Fruit fly (Drosophila melanogaster) whole organism, embryonic: ENCODE results near the gene CG8563.

Experiments
- ATbp ChIP-seq: fragments of 200-800 bp; sonication (Bioruptor generic); optimal IDR thresholded peaks from 2 replicates; lab custom pipeline; 2017; ENCODE audit warnings: missing biosample characterization, mild to moderate bottlenecking, missing genetic modification characterization, missing genetic modification reagents
- Antp ChIP-seq: fragments of 200-800 bp; sonication (Bioruptor generic); optimal IDR thresholded peaks from 3 replicates; lab custom pipeline; 2016; ENCODE audit warnings: missing biosample characterization, missing genetic modification characterization
- Asciz ChIP-seq: fragments of 200-800 bp; sonication (Bioruptor generic); optimal IDR thresholded peaks from 2 replicates; lab custom pipeline; 2017; ENCODE audit warnings: missing biosample characterization, mild to moderate bottlenecking, missing genetic modification characterization, missing genetic modification reagents
- Bteb2 ChIP-seq: fragments of 200-800 bp; sonication (Bioruptor generic); optimal IDR thresholded peaks from 2 replicates; lab custom pipeline; 2016; ENCODE audit warnings: missing biosample characterization, missing genetic modification characterization
- CG10209 ChIP-seq: fragments of 200-800 bp; sonication (Bioruptor generic); optimal IDR thresholded peaks from 3 replicates; lab custom pipeline; 2017; ENCODE audit warnings: missing biosample characterization, mild to moderate bottlenecking, missing genetic modification characterization, missing genetic modification reagents
- CG10267 ChIP-seq: fragments of 200-800 bp; sonication (Bioruptor generic); optimal IDR thresholded peaks from 2 replicates; lab custom pipeline; 2018; ENCODE audit warnings: missing biosample characterization, mild to moderate bottlenecking, missing genetic modification characterization, moderate library complexity
- CG10654 ChIP-seq: fragments of 200-800 bp; sonication (Bioruptor generic); optimal IDR thresholded peaks from 2 replicates; lab custom pipeline; 2016; ENCODE audit warnings: missing biosample characterization, missing genetic modification characterization
- CG1233 ChIP-seq: fragments of 200-800 bp; sonication (Bioruptor generic); optimal IDR thresholded peaks from 4 replicates; lab custom pipeline; 2018; ENCODE audit warnings: missing biosample characterization, mild to moderate bottlenecking, missing genetic modification characterization
- CG13775 ChIP-seq: fragments of 200-800 bp; sonication (Bioruptor generic); optimal IDR thresholded peaks from 3 replicates; lab custom pipeline; 2017; ENCODE audit warnings: missing biosample characterization, mild to moderate bottlenecking, missing genetic modification characterization
- CG13894 ChIP-seq: fragments of 200-800 bp; sonication (Bioruptor generic); optimal IDR thresholded peaks from 3 replicates; lab custom pipeline; 2018; ENCODE audit warnings: missing biosample characterization, mild to moderate bottlenecking, missing genetic modification characterization, moderate library complexity
- CG14710 ChIP-seq: fragments of 200-800 bp; sonication (Bioruptor generic); optimal IDR thresholded peaks from 3 replicates; lab custom pipeline; 2019; ENCODE audit warnings: missing biosample characterization, mild to moderate bottlenecking, missing genetic modification characterization, moderate library complexity
- CG15073 ChIP-seq: fragments of 200-800 bp; sonication (Bioruptor generic); optimal IDR thresholded peaks from 2 replicates; lab custom pipeline; 2016; ENCODE audit warnings: missing biosample characterization, missing genetic modification characterization
- CG1792 ChIP-seq: fragments of 200-800 bp; sonication (Bioruptor generic); optimal IDR thresholded peaks from 2 replicates; lab custom pipeline; 2016; ENCODE audit warnings: missing biosample characterization, missing genetic modification characterization
- CG2116 ChIP-seq: fragments of 200-800 bp; sonication (Bioruptor generic); optimal IDR thresholded peaks from 3 replicates; lab custom pipeline; 2018; ENCODE audit warnings: missing biosample characterization, mild to moderate bottlenecking, missing genetic modification characterization
- CG3163 ChIP-seq: fragments of 200-800 bp; sonication (Bioruptor generic); optimal IDR thresholded peaks from 3 replicates; lab custom pipeline; 2016; ENCODE audit warnings: missing biosample characterization, missing genetic modification characterization
- CG32532 ChIP-seq: fragments of 200-800 bp; sonication (Bioruptor generic); IDR thresholded peaks from 2 replicates; pipeline ENCODE4 v1.3.6; 2022; ENCODE audit warnings: missing biosample characterization, missing genetic modification characterization
- CG3995 ChIP-seq: fragments of 200-800 bp; sonication (Bioruptor generic); optimal IDR thresholded peaks from 3 replicates; lab custom pipeline; 2016; ENCODE audit warnings: missing biosample characterization, missing genetic modification characterization
- CG42726 ChIP-seq: fragments of 200-800 bp; sonication (Bioruptor generic); IDR thresholded peaks from 2 replicates; pipeline ENCODE4 v1.3.6; 2022; ENCODE audit warnings: missing biosample characterization, missing genetic modification characterization; ENCODE audit not compliant: partially characterized antibody
- CG6683 ChIP-seq: fragments of 200-800 bp; sonication (Bioruptor generic); optimal IDR thresholded peaks from 2 replicates; lab custom pipeline; 2017; ENCODE audit warnings: missing biosample characterization, mild to moderate bottlenecking, missing genetic modification characterization, missing genetic modification reagents
- CG7271 ChIP-seq: fragments of 200-800 bp; sonication (Bioruptor generic); optimal IDR thresholded peaks from 2 replicates; lab custom pipeline; 2018; ENCODE audit warnings: missing biosample characterization, mild to moderate bottlenecking, missing genetic modification characterization, moderate library complexity
- CG7372 ChIP-seq: fragments of 200-800 bp; sonication (Bioruptor generic); IDR thresholded peaks from 2 replicates; pipeline ENCODE4 v1.3.6; 2022; ENCODE audit warnings: missing biosample characterization, missing genetic modification characterization
- CG8281 ChIP-seq: fragments of 200-800 bp; sonication (Bioruptor generic); optimal IDR thresholded peaks from 2 replicates; lab custom pipeline; 2018; ENCODE audit warnings: missing biosample characterization, mild to moderate bottlenecking, missing genetic modification characterization, moderate library complexity
- CG8290 ChIP-seq, 3 experiments: fragments of 200-800 bp; sonication (Bioruptor generic); optimal IDR thresholded peaks; 2 replicates each; lab custom pipeline; 2016 to 2019; ENCODE audit warnings: missing biosample characterization in 3 of 3, missing genetic modification characterization in 3 of 3, mild to moderate bottlenecking in 2 of 3, moderate library complexity in 1 of 3
- CG9876 ChIP-seq: fragments of 200-800 bp; sonication (Bioruptor generic); optimal IDR thresholded peaks from 2 replicates; lab custom pipeline; 2016; ENCODE audit warnings: missing biosample characterization, missing genetic modification characterization
- CG9932 ChIP-seq: fragments of 200-800 bp; sonication (Bioruptor generic); IDR thresholded peaks from 2 replicates; pipeline ENCODE4 v1.3.6; 2022; ENCODE audit warnings: missing biosample characterization, missing genetic modification characterization
- Camta ChIP-seq: fragments of 200-800 bp; sonication (Bioruptor generic); optimal IDR thresholded peaks from 2 replicates; lab custom pipeline; 2016; ENCODE audit warnings: missing biosample characterization, missing genetic modification characterization
- Dp ChIP-seq: fragments of 200-800 bp; sonication (Bioruptor generic); optimal IDR thresholded peaks from 2 replicates; lab custom pipeline; 2018; ENCODE audit warnings: missing biosample characterization, mild to moderate bottlenecking, missing genetic modification characterization, moderate library complexity
- HLH4C ChIP-seq: fragments of 200-800 bp; sonication (Bioruptor generic); IDR thresholded peaks from 3 replicates; pipeline ENCODE4 v1.3.6; 2022; ENCODE audit warnings: missing biosample characterization, missing genetic modification characterization; ENCODE audit not compliant: partially characterized antibody
- Hr3 ChIP-seq: fragments of 200-800 bp; sonication (Bioruptor generic); optimal IDR thresholded peaks from 3 replicates; lab custom pipeline; 2016; ENCODE audit warnings: missing biosample characterization, missing genetic modification characterization
- MBD-R2 ChIP-seq: fragments of 200-800 bp; sonication (Bioruptor generic); IDR thresholded peaks from 2 replicates; pipeline ENCODE4 v1.3.6; 2022; ENCODE audit warnings: missing biosample characterization, missing genetic modification characterization
- Sin3A ChIP-seq: fragments of >200 bp; optimal IDR thresholded peaks from 2 replicates; lab custom pipeline; 2018
- bbx ChIP-seq: fragments of 200-800 bp; sonication (Bioruptor generic); IDR thresholded peaks from 2 replicates; pipeline ENCODE4 v1.3.6; 2022; ENCODE audit warnings: missing biosample characterization, missing genetic modification characterization; ENCODE audit not compliant: partially characterized antibody
- disco-r ChIP-seq: fragments of 200-800 bp; sonication (Bioruptor generic); optimal IDR thresholded peaks from 2 replicates; lab custom pipeline; 2016; ENCODE audit warnings: missing biosample characterization, missing genetic modification characterization
- dmrt99B ChIP-seq: fragments of 200-800 bp; sonication (Bioruptor generic); optimal IDR thresholded peaks from 2 replicates; lab custom pipeline; 2018; ENCODE audit warnings: missing biosample characterization, mild to moderate bottlenecking, missing genetic modification characterization, moderate library complexity
- dysf ChIP-seq: fragments of 200-800 bp; sonication (Bioruptor generic); IDR thresholded peaks from 3 replicates; pipeline ENCODE4 v1.3.6; 2022; ENCODE audit warnings: missing biosample characterization, missing genetic modification characterization
- en ChIP-seq: fragments of 200-800 bp; sonication (Bioruptor generic); optimal IDR thresholded peaks from 2 replicates; lab custom pipeline; 2016; ENCODE audit warnings: missing biosample characterization, missing genetic modification characterization
- ewg ChIP-seq: fragments of 200-800 bp; sonication (Bioruptor generic); optimal IDR thresholded peaks from 3 replicates; lab custom pipeline; 2017; ENCODE audit warnings: mild to moderate bottlenecking, missing biosample characterization, missing genetic modification reagents, missing genetic modification characterization
- hkb ChIP-seq, 2 experiments: fragments of 200-800 bp in 1 of 2; fragments of >200 bp in 1 of 2; sonication (Bioruptor generic) in 1 of 2; IDR thresholded peaks in 1 of 2; optimal IDR thresholded peaks in 1 of 2; 2 replicates each; pipeline versions ENCODE4 v1.3.6 to Lab custom; 2017 to 2022; ENCODE audit warnings: missing biosample characterization in 1 of 2, missing genetic modification characterization in 1 of 2
- ind ChIP-seq: fragments of 200-800 bp; sonication (Bioruptor generic); optimal IDR thresholded peaks from 3 replicates; lab custom pipeline; 2016; ENCODE audit warnings: missing biosample characterization, missing genetic modification characterization
- lbe ChIP-seq: fragments of 200-800 bp; sonication (Bioruptor generic); optimal IDR thresholded peaks from 2 replicates; lab custom pipeline; 2016; ENCODE audit warnings: missing biosample characterization, mild to moderate bottlenecking, missing genetic modification characterization
- mam ChIP-seq: fragments of 200-800 bp; sonication (Bioruptor generic); optimal IDR thresholded peaks from 3 replicates; lab custom pipeline; 2016; ENCODE audit warnings: missing biosample characterization, missing genetic modification characterization
- mld ChIP-seq: fragments of 200-800 bp; sonication (Bioruptor generic); IDR thresholded peaks from 3 replicates; pipeline ENCODE4 v1.3.6; 2022; ENCODE audit warnings: missing biosample characterization, missing genetic modification characterization; ENCODE audit not compliant: partially characterized antibody
- nom ChIP-seq: fragments of 200-800 bp; sonication (Bioruptor generic); optimal IDR thresholded peaks from 2 replicates; lab custom pipeline; 2017; ENCODE audit warnings: missing biosample characterization, missing genetic modification characterization, mild to moderate bottlenecking, moderate library complexity, missing genetic modification reagents
- psq ChIP-seq: fragments of 200-800 bp; sonication (Bioruptor generic); optimal IDR thresholded peaks from 2 replicates; lab custom pipeline; 2017; ENCODE audit warnings: missing biosample characterization, missing genetic modification characterization
- scrt ChIP-seq: fragments of 200-800 bp; sonication (Bioruptor generic); optimal IDR thresholded peaks from 2 replicates; lab custom pipeline; 2018; ENCODE audit warnings: missing biosample characterization, mild to moderate bottlenecking, missing genetic modification characterization, moderate library complexity
- slp2 ChIP-seq: fragments of 200-800 bp; sonication (Bioruptor generic); optimal IDR thresholded peaks from 2 replicates; lab custom pipeline; 2016; ENCODE audit warnings: missing biosample characterization, missing genetic modification characterization
- sob ChIP-seq: fragments of 200-800 bp; sonication (Bioruptor generic); IDR thresholded peaks from 2 replicates; pipeline ENCODE4 v1.3.6; 2022; ENCODE audit warnings: missing biosample characterization, missing genetic modification characterization
- trem ChIP-seq: fragments of 200-800 bp; optimal IDR thresholded peaks from 3 replicates; lab custom pipeline; 2019; ENCODE audit warnings: missing biosample characterization, mild to moderate bottlenecking, missing genetic modification characterization, moderate library complexity

The CG8563 gene

dm6 chr3L:7356386-7357117 lies 34.0 kb upstream of the CG8563 start, which contains the start of gene CTCF (continued):
- no peak for TF ChIP-seq CG7372
- TF ChIP-seq mam (GFP tag; lab: Kevin White, UChicago), result peak; percentile 23
- no peak for TF ChIP-seq CG3163
- no peak for TF ChIP-seq CG6683
- no peak for TF ChIP-seq psq (GFP tag; lab: Kevin White, UChicago)
- TF ChIP-seq slp2 (GFP tag; lab: Kevin White, UChicago), result peak; percentile 39
- TF ChIP-seq scrt (GFP tag; lab: Kevin White, UChicago), result no peak
- peak; percentile 38 for TF ChIP-seq lbe
- TF ChIP-seq Hr3, result peak; percentile 13
- TF ChIP-seq Antp (GFP tag; lab: Kevin White, UChicago), result peak; percentile 55
- TF ChIP-seq ind (GFP tag; lab: Kevin White, UChicago), result peak; percentile 4
- peak; percentile 5 for TF ChIP-seq Bteb2
- peak; percentile 54; the same call in 1 of the 2 replicates for TF ChIP-seq CG32532
- no peak for TF ChIP-seq CG3995 (GFP tag; lab: Kevin White, UChicago)
- TF ChIP-seq HLH4C (GFP tag; lab: Robert Waterston, UW), result peak; percentile 82
- TF ChIP-seq Asciz (GFP tag; lab: Kevin White, UChicago), result peak; percentile 53
- TF ChIP-seq mld, result peak; percentile 70; the same call in 2 of the 3 replicates
- TF ChIP-seq dmrt99B (tag; lab: Kevin White, UChicago), result peak; percentile 16
- peak; percentile 51 for TF ChIP-seq Dp (GFP tag; lab: Kevin White, UChicago)
- TF ChIP-seq disco-r (GFP tag; lab: Kevin White, UChicago), result no peak
- peak; percentile 37 for TF ChIP-seq CG13775
- no peak for TF ChIP-seq CG10654
- peak; percentile 35 for TF ChIP-seq CG13894 (tag; lab: Kevin White, UChicago)
- no peak for TF ChIP-seq CG15073 (GFP tag; lab: Kevin White, UChicago)
- peak; percentile 91 for TF ChIP-seq trem (tag; lab: Kevin White, UChicago)
- peak; percentile 91 for TF ChIP-seq bbx
- TF ChIP-seq MBD-R2 (GFP tag; lab: Robert Waterston, UW), result peak; percentile 80
- no peak for TF ChIP-seq CG8281
- TF ChIP-seq en (GFP tag; lab: Kevin White, UChicago), result peak; percentile 8
- peak; percentile 62 for TF ChIP-seq CG10267
- peak; percentile 16 for TF ChIP-seq ewg (GFP tag; lab: Kevin White, UChicago)
- TF ChIP-seq CG1792 (GFP tag; lab: Kevin White, UChicago), result peak; percentile 9
- peak; percentile 39 for TF ChIP-seq CG7271 (tag; lab: Kevin White, UChicago)
- peak; percentile 44 for TF ChIP-seq Sin3A
- TF ChIP-seq nom (GFP tag; lab: Kevin White, UChicago), result no peak
- TF ChIP-seq CG42726, result peak; percentile 68; the same call in 1 of the 2 replicates
- TF ChIP-seq CG14710 (tag; lab: Kevin White, UChicago), result peak; percentile 50
- TF ChIP-seq CG8290 (GFP tag; optimal IDR thresholded peaks at IDR 0.05; lab: Kevin White, UChicago), result peak; percentile 59
- TF ChIP-seq CG8290 (tag; optimal IDR thresholded peaks at IDR 0.05; lab: Kevin White, UChicago), result peak in 1 of 2 experiments; percentile 55
- TF ChIP-seq CG10209 (GFP tag; lab: Kevin White, UChicago), result peak; percentile 33
- TF ChIP-seq CG9932 (GFP tag; lab: Robert Waterston, UW), result peak; percentile 43
- TF ChIP-seq hkb (optimal IDR thresholded peaks at IDR 0.05; lab: Kevin White, UChicago), result no peak
- TF ChIP-seq hkb (GFP tag; IDR thresholded peaks at IDR 0.05; lab: Robert Waterston, UW), result 0 out of 2 replicates have a peak, but pooled peaks have one; percentile 31
- peak; percentile 73 for TF ChIP-seq CG2116 (GFP tag; lab: Kevin White, UChicago)
- TF ChIP-seq Camta (GFP tag; lab: Kevin White, UChicago), result peak; percentile 19
- peak; percentile 36 for TF ChIP-seq CG9876 (GFP tag; lab: Kevin White, UChicago)
- TF ChIP-seq sob (GFP tag; lab: Robert Waterston, UW), result no peak
- TF ChIP-seq CG1233 (GFP tag; lab: Kevin White, UChicago), result peak; percentile 38
- no peak for TF ChIP-seq ATbp (GFP tag; lab: Kevin White, UChicago)
- TF ChIP-seq dysf (GFP tag; lab: Robert Waterston, UW), result peak; percentile 67; the same call in 2 of the 3 replicates
